Worm (Caenorhabditis elegans) whole organism, late embryonic: ENCODE measurements around the gene Y71H2AR.2.
A peak's percentile ranks its signal among the peaks of the same experiment; 100 is the strongest.

ENCODE experiments used
- ceh-34 ChIP-seq: sonication (generic microtip); optimal IDR thresholded peaks from 2 replicates; lab custom pipeline; 2016; ENCODE audit warnings: mild to moderate bottlenecking, missing genetic modification characterization, missing compliant biosample characterization
- nfya-1 ChIP-seq: sonication (generic microtip); optimal IDR thresholded peaks from 2 replicates; lab custom pipeline; 2017; ENCODE audit warnings: missing genetic modification characterization, mild to moderate bottlenecking, missing compliant biosample characterization, antibody characterized with exemption, moderate library complexity
- pag-3 ChIP-seq: sonication (generic microtip); optimal IDR thresholded peaks from 2 replicates; lab custom pipeline; 2016; ENCODE audit warnings: missing compliant biosample characterization, missing genetic modification characterization, borderline replicate concordance
- pha-2 ChIP-seq: sonication (generic microtip); optimal IDR thresholded peaks from 2 replicates; lab custom pipeline; 2017; ENCODE audit warnings: mild to moderate bottlenecking, missing genetic modification characterization, missing compliant biosample characterization

The Y71H2AR.2 gene

DNA sequence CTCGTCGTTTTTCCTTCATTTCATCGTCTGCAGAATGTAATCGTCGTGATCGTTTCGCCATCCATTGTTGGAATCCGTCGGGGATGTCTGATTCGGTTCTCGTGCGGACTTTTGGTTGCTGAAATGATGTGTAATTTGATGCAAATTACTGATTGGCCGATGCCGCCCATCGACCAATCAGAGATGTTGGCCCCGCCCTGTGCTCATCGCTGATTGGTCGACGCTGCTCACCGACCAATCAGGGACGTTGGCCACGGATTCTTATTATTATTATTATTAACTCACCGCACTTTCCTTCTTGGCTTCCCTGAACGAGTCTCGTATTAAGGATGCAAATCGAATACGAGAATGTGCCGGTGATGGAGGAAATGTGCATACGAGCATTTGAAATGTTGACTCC lies 46.7 kb downstream of the Y71H2AR.2 start:
- TF ChIP-seq ceh-34 (no peak), nfya-1 (tag; lab: Kevin White, UChicago) (peak; percentile 95), pag-3 (no peak), pha-2 (no peak)
